Worm (Caenorhabditis elegans): ENCODE measurements around the gene hmg-4.

hmg-4 gene

DNA sequence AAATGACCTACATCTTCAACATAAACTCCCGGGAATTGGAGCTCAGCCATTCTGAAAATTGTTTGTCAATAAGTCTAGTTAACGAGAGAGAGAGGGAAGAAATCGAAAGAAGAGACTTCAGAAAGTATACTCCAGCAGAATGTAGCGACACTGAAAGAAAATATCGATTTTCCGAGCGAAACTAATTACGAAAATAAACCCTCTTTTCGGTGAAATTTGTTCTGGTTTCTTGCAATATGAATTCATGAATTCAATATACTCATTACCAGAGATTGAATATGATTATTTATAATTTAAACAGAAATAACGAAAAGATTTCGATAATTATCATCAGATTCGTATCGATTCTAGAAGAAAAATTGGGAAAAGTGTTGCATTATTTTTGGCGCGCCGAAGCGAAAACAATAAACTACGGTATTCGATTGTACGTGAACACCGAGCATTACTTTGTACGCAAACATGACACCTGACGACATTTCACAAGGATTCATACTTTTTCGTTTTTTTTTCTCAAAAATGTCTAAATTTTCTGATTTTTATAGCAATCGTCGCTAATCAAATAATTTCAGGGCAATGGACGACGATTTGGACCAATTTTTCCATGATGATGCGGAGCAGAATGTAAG, at the start of gene hmg-4, which contains the start of gene T20B12.3 (continued):
- TF ChIP-seq nhr-11 (tag; optimal IDR thresholded peaks at IDR 0.05) (no peak), nhr-237 (tag; optimal IDR thresholded peaks at IDR 0.05) (no peak), T26A8.4 (GFP tag; IDR thresholded peaks at IDR 0.05) (no peak), zip-2 (tag; optimal IDR thresholded peaks at IDR 0.05) (no peak), unc-62 (GFP tag; optimal IDR thresholded peaks at IDR 0.05 in 1 of 2) (no peak), unc-62 (tag; optimal IDR thresholded peaks at IDR 0.05) (no peak), ama-1 (optimal IDR thresholded peaks at IDR 0.05) (no peak), unc-130 (GFP tag; optimal IDR thresholded peaks at IDR 0.05) (peak; percentile 34), rbr-2 (tag; optimal IDR thresholded peaks at IDR 0.05) (peak; percentile 11), nhr-25 (tag; optimal IDR thresholded peaks at IDR 0.05; ENCODE audit: borderline replicate concordance, insufficient read depth) (no peak), ceh-82 (tag; optimal IDR thresholded peaks at IDR 0.05) (no peak), madf-9 (GFP tag; conservative IDR thresholded peaks at IDR 0.05) (no peak)

DNA sequence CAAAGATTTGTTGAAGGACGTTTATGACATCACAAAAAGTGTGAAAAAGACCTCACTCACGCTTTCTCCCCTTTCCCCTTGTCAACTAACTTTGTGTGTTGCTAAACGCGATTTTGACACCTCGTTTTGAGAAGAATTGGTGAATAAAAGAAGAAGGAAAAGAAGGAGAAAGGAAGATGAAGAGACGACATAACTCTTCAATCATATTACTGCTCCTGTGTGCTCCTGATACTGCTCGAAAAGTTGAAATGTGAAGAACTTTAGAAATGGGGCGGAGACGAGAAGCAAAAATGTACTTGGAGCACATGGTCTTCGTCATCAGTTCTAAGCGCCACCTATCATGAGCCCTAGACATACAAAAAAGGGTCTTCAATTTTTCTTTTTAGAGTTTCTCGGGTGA, 17.6 kb upstream of the hmg-4 start:
- TF ChIP-seq fkh-10 (GFP tag; optimal IDR thresholded peaks at IDR 0.05) (peak; percentile 48), nhr-237 (tag; optimal IDR thresholded peaks at IDR 0.05) (no peak)

ce11 chrIII:7397196-7397595, 15.8 kb upstream of the hmg-4 start:
- peak in 1 of 2 experiments; percentile 89 for TF ChIP-seq unc-62 (GFP tag; optimal IDR thresholded peaks at IDR 0.05 in 1 of 2)
- TF ChIP-seq unc-62 (tag; optimal IDR thresholded peaks at IDR 0.05) = no peak
- no peak for TF ChIP-seq php-3 (GFP tag; IDR thresholded peaks at IDR 0.05)
- TF ChIP-seq zag-1 (tag; optimal IDR thresholded peaks at IDR 0.05) = no peak

- no peak for TF ChIP-seq Y105C5A.15 (GFP tag; IDR thresholded peaks at IDR 0.05)
- no peak for TF ChIP-seq ctbp-1 (GFP tag; IDR thresholded peaks at IDR 0.05)
- TF ChIP-seq ztf-7 (tag; optimal IDR thresholded peaks at IDR 0.05) = no peak
- no peak for TF ChIP-seq egl-27 (tag; optimal IDR thresholded peaks at IDR 0.05)
- no peak for TF ChIP-seq lin-13 (GFP tag; optimal IDR thresholded peaks at IDR 0.05)
- TF ChIP-seq mep-1 (tag; optimal IDR thresholded peaks at IDR 0.05) = no peak
- no peak for TF ChIP-seq ceh-32 (tag; optimal IDR thresholded peaks at IDR 0.05; ENCODE audit: poor library complexity)
- TF ChIP-seq F44E2.7 (GFP tag; IDR thresholded peaks at IDR 0.05) = no peak
- TF ChIP-seq ceh-28 (tag; optimal IDR thresholded peaks at IDR 0.05) = no peak
- no peak for TF ChIP-seq saeg-2 (GFP tag; IDR thresholded peaks at IDR 0.05)
- TF ChIP-seq nhr-48 (tag; optimal IDR thresholded peaks at IDR 0.05) = no peak
- no peak for TF ChIP-seq lin-29 (GFP tag; IDR thresholded peaks at IDR 0.05)
These were observed 14.0 kb upstream of the hmg-4 start, which contains the start of gene lgc-50 for ce11 chrIII:7395354-7395753. Gene lgc-50 (minus strand): TSS chrIII:7395454.

DNA sequence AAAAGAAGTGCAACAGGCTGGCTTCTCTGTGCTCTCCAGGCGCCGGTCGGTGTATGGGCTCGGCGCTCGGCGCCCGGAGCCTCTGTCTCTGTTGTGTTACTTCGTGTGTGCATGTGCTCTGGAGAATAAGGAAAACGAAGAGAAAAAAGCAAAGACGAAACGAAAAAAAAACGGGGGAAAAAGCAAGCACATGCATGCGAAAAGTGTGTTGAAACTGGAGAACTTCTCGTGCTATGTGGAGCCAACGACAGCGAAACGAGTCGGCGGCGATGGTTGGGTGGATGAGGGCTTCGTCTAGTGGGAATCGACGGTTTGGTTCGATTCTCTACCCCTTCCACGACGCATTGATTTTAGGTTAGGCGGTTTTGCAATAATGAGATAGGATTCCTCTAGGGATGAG, 6.0 kb upstream of the hmg-4 start:
- peak; percentile 65 for TF ChIP-seq dve-1 (tag; optimal IDR thresholded peaks at IDR 0.05; ENCODE audit: insufficient read depth)
- peak; percentile 85 for TF ChIP-seq hlh-30 (tag; optimal IDR thresholded peaks at IDR 0.05; ENCODE audit: insufficient read depth)
- TF ChIP-seq ztf-11 (tag; optimal IDR thresholded peaks at IDR 0.05) = no peak
- TF ChIP-seq fkh-10 (GFP tag; optimal IDR thresholded peaks at IDR 0.05) = no peak
- TF ChIP-seq rbr-2 (tag; optimal IDR thresholded peaks at IDR 0.05) = peak; percentile 65
- TF ChIP-seq lin-38 (GFP tag; IDR thresholded peaks at IDR 0.05) = peak; percentile 65
- TF ChIP-seq ama-1 (optimal IDR thresholded peaks at IDR 0.05) = no peak
- peak in 1 of 2 experiments; percentile 63 for TF ChIP-seq lsy-2 (tag; optimal IDR thresholded peaks at IDR 0.05)
- no peak for TF ChIP-seq snpc-1.2 (GFP tag; IDR thresholded peaks at IDR 0.05)
- TF ChIP-seq madf-9 (GFP tag; conservative IDR thresholded peaks at IDR 0.05) = 0 out of 2 replicates have a peak, but pooled peaks have one; percentile 9
- peak; percentile 74 for TF ChIP-seq mep-1 (tag; optimal IDR thresholded peaks at IDR 0.05)
- no peak for TF ChIP-seq nhr-76 (tag; optimal IDR thresholded peaks at IDR 0.05)
- TF ChIP-seq egl-43 (GFP tag; IDR thresholded peaks at IDR 0.05) = peak; percentile 79
- no peak for TF ChIP-seq dmd-9 (GFP tag; IDR thresholded peaks at IDR 0.05)
- peak in 1 of 2 experiments; percentile 36 for TF ChIP-seq hif-1 (tag; optimal IDR thresholded peaks at IDR 0.05)
- TF ChIP-seq daf-8 (GFP tag; IDR thresholded peaks at IDR 0.05) = no peak
- peak; percentile 58; the same call in 1 of the 2 replicates for TF ChIP-seq Y48G9A.11 (GFP tag; IDR thresholded peaks at IDR 0.05)
- no peak for TF ChIP-seq nhr-25 (tag; optimal IDR thresholded peaks at IDR 0.05; ENCODE audit: borderline replicate concordance, insufficient read depth)
- TF ChIP-seq zfp-3 (GFP tag; conservative IDR thresholded peaks at IDR 0.05) = 0 out of 2 replicates have a peak, but pooled peaks have one; percentile 17
- TF ChIP-seq ceh-44 (GFP tag; IDR thresholded peaks at IDR 0.05) = no peak
- peak; percentile 24 for TF ChIP-seq pqm-1 (tag; optimal IDR thresholded peaks at IDR 0.05)
- peak in 1 of 2 experiments; percentile 18 for TF ChIP-seq daf-16 (GFP tag; optimal IDR thresholded peaks at IDR 0.05)
- TF ChIP-seq daf-16 (tag; optimal IDR thresholded peaks at IDR 0.05) = no peak

All from whole organism, L4 larva.